Worm (Caenorhabditis elegans): ENCODE measurements around the gene F37A8.5.

The F37A8.5 gene

ce11 chrIII:3992089-3992488 lies 35.7 kb downstream of the F37A8.5 start, which contains the start of gene glb-11:
glb-11 (minus strand) TSS chrIII:3992189.
- TF ChIP-seq cog-1 (tag; optimal IDR thresholded peaks at IDR 0.05): no peak
- no peak for TF ChIP-seq ztf-29 (GFP tag; IDR thresholded peaks at IDR 0.05)
- TF ChIP-seq klf-2 (GFP tag; conservative IDR thresholded peaks at IDR 0.05): no peak
- no peak for TF ChIP-seq ref-1 (GFP tag; conservative IDR thresholded peaks at IDR 0.05)
- no peak for TF ChIP-seq med-1 (GFP tag; optimal IDR thresholded peaks at IDR 0.05; ENCODE audit: insufficient read depth)
- TF ChIP-seq ztf-23 (GFP tag; IDR thresholded peaks at IDR 0.05): no peak
- no peak for TF ChIP-seq flt-1 (GFP tag; IDR thresholded peaks at IDR 0.05)
- TF ChIP-seq T22C8.4 (GFP tag; IDR thresholded peaks at IDR 0.05): no peak

- TF ChIP-seq tab-1 (GFP tag; IDR thresholded peaks at IDR 0.05) (no peak), cog-1 (tag; optimal IDR thresholded peaks at IDR 0.05) (no peak), med-1 (GFP tag; optimal IDR thresholded peaks at IDR 0.05; ENCODE audit: insufficient read depth) (no peak), T22C8.4 (GFP tag; IDR thresholded peaks at IDR 0.05) (no peak), ztf-29 (GFP tag; IDR thresholded peaks at IDR 0.05) (no peak), klf-2 (GFP tag; conservative IDR thresholded peaks at IDR 0.05) (no peak), flt-1 (GFP tag; IDR thresholded peaks at IDR 0.05) (no peak), ref-1 (GFP tag; conservative IDR thresholded peaks at IDR 0.05) (no peak), ztf-23 (GFP tag; IDR thresholded peaks at IDR 0.05) (no peak)
Observed at ce11 chrIII:3994457-3994856, 38.0 kb downstream of the F37A8.5 start.

ce11 chrIII:4004064-4004580 lies 47.7 kb downstream of the F37A8.5 start, which contains the start of gene tif-1A:
tif-1A (minus strand) TSS chrIII:4004114.
- TF ChIP-seq cog-1 (tag; optimal IDR thresholded peaks at IDR 0.05) (peak; percentile 53), ztf-23 (GFP tag; IDR thresholded peaks at IDR 0.05) (0 out of 2 replicates have a peak, but pooled peaks have one; percentile 19), flt-1 (GFP tag; IDR thresholded peaks at IDR 0.05) (peak; percentile 81), ztf-29 (GFP tag; IDR thresholded peaks at IDR 0.05) (no peak)

DNA sequence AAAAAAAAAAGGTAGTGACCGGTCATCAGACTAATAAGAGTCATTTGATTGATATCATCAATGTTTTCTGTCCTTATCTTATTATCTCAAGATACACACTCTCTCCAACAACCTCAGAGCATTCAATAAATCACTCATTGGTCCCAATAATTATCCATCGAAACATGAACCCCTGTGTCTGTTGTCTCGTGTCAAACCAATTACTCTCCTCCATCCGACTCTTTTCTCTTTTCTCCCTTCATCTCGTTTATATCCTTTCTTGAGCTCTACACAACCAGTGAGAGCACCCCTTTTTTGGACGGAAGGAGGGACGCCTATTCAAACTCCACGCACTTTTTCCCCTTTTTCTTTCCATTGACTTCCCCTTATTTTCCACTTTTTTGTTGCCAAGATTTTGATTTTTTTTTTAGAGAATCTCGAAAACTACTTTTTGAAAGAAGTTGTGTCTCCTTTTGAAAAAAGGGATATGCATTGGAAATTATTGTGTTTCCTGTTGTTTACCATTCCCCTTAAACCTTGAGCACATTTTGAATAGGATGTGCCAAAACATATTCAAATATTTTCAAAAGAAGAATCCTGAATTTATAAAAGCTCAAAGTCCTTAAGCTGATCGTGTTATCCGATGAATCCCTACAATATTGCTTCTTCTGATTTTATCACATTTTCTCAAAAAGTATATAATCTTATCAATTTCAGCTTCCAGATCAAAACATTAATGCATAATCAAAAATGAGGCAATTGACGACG lies 49.2 kb downstream of the F37A8.5 start, which contains the start of gene pxd-1:
TSS of gene pxd-1 (plus strand) at position 697 of the 747 bp plus-strand sequence.
- no peak for TF ChIP-seq cog-1 (tag; optimal IDR thresholded peaks at IDR 0.05)
- no peak for TF ChIP-seq ref-1 (GFP tag; conservative IDR thresholded peaks at IDR 0.05)
- no peak for TF ChIP-seq med-1 (GFP tag; optimal IDR thresholded peaks at IDR 0.05; ENCODE audit: insufficient read depth)

DNA sequence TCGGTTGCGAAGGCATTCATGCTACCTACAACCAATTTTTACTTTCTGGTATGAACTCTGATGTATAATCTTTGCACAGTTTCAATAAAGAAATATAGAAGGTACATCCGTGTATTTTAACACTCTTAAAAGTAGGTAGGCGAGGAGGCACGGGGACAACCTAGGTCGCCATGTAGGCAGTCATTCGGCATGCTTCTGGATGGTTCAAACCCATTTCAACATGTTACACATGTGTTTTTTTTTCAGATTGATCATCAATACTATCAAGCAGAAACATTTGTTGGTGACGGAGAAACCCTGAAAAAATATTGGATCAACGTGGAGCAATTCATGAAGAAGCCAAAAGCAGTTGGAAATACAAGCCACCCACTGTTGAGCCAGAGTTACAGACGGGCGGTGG lies 50.6 kb downstream of the F37A8.5 start:
- TF ChIP-seq med-1 (GFP tag; optimal IDR thresholded peaks at IDR 0.05; ENCODE audit: insufficient read depth) (no peak), cog-1 (tag; optimal IDR thresholded peaks at IDR 0.05) (no peak), T22C8.4 (GFP tag; IDR thresholded peaks at IDR 0.05) (no peak), klf-2 (GFP tag; conservative IDR thresholded peaks at IDR 0.05) (no peak), ztf-23 (GFP tag; IDR thresholded peaks at IDR 0.05) (no peak), ref-1 (GFP tag; conservative IDR thresholded peaks at IDR 0.05) (no peak), ztf-29 (GFP tag; IDR thresholded peaks at IDR 0.05) (no peak), flt-1 (GFP tag; IDR thresholded peaks at IDR 0.05) (no peak), tab-1 (GFP tag; IDR thresholded peaks at IDR 0.05) (no peak)
